Fruit fly (Drosophila melanogaster): ENCODE measurements around the gene CG10962.

Gene CG10962

DNA sequence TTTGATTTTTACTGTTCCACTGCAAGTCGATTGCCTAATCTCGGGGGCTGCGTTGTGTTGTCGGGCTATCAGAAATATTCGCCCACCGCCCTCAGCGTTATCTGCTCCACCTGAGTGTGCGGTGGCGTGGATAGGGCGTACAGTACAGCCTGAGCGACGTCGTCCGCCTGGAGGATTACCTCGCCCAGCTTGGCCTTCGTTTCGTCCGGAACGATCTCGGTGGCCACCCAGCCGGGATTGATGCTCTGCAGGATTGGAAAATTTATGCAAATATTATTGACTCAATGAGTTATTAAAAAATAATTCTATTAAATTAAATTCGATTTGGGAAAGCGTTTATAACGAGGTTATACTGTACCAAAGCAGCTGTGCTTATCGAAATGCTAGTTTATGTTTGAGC is 919 bp downstream of the CG10962 start:
- TF ChIP-seq Snoo (tag; optimal IDR thresholded peaks at IDR 0.05) (peak; percentile 7), fd96Ca (GFP tag; IDR thresholded peaks at IDR 0.05) (0 out of 3 replicates have a peak, but pooled peaks have one; percentile 19), CG12605 (GFP tag; IDR thresholded peaks at IDR 0.05) (no peak), CG32121 (GFP tag; IDR thresholded peaks at IDR 0.05) (no peak)

DNA sequence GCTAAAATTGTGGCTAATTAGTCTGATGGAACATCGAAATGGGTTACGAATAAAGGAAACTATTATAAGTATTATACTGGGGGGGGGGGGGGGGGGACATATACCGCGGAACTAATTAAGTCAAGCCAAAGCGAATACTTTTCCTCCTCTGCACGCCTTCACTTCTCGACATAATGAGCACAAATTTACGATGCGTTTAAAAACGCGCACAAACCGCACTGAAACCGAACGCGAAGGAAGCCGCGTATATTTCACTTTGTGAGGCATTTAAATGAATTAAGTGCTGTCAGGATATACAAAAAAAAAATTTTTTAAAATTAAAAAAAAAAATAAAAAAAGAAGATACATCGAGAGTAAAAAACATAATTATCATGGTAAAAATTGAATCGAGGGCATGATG is 15.8 kb downstream of the CG10962 start:
- TF ChIP-seq CG32121 (GFP tag; IDR thresholded peaks at IDR 0.05) (no peak), CG8301 (tag; optimal IDR thresholded peaks at IDR 0.05) (no peak), CG14655 (GFP tag; optimal IDR thresholded peaks at IDR 0.05) (no peak), gl (tag; optimal IDR thresholded peaks at IDR 0.05) (no peak), Pif1B (GFP tag; optimal IDR thresholded peaks at IDR 0.05) (no peak), rn (GFP tag; IDR thresholded peaks at IDR 0.05) (no peak), CG9948 (tag; optimal IDR thresholded peaks at IDR 0.05) (no peak), Pif1A (GFP tag; optimal IDR thresholded peaks at IDR 0.05) (no peak), Snoo (tag; optimal IDR thresholded peaks at IDR 0.05) (no peak), CG15710 (tag; optimal IDR thresholded peaks at IDR 0.05) (no peak), CG8159 (tag; optimal IDR thresholded peaks at IDR 0.05) (no peak), CG4496 (GFP tag; IDR thresholded peaks at IDR 0.05) (no peak), EcR (GFP tag; optimal IDR thresholded peaks at IDR 0.05) (no peak)

DNA sequence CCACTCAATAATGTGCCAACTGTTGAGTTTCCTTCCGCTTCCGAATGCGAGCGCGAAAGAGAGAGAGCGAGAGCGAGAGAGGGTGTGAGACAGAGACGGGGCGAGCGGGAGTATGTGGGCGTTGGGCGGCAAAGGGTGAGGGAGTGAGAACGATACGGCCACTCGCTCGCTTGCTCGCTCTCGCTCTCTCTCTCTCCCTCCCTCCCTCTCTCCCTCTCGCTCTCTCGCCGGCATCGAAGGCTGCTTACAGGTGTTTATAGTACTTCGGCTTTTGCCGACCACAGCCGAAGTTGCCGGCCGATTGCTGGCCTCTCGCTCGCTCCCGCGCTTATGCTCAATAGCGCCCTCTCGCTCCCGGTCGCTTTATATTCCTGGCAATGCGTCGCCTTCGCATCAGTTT is 49.3 kb downstream of the CG10962 start:
- TF ChIP-seq CG13204 (GFP tag; optimal IDR thresholded peaks at IDR 0.05) = peak; percentile 69
- TF ChIP-seq CG32121 (GFP tag; IDR thresholded peaks at IDR 0.05) = peak; percentile 37; the same call in 1 of the 2 replicates
- TF ChIP-seq CG14655 (GFP tag; optimal IDR thresholded peaks at IDR 0.05) = no peak
- 0 out of 3 replicates have a peak, but pooled peaks have one; percentile 19 for TF ChIP-seq CG4496 (GFP tag; IDR thresholded peaks at IDR 0.05)
- TF ChIP-seq CG12605 (GFP tag; IDR thresholded peaks at IDR 0.05) = peak; percentile 82
- no peak for TF ChIP-seq CG8301 (tag; optimal IDR thresholded peaks at IDR 0.05)
- no peak for TF ChIP-seq Snoo (tag; optimal IDR thresholded peaks at IDR 0.05)
- no peak for TF ChIP-seq CG15710 (tag; optimal IDR thresholded peaks at IDR 0.05)
- TF ChIP-seq CG34367 (tag; optimal IDR thresholded peaks at IDR 0.05) = no peak

DNA sequence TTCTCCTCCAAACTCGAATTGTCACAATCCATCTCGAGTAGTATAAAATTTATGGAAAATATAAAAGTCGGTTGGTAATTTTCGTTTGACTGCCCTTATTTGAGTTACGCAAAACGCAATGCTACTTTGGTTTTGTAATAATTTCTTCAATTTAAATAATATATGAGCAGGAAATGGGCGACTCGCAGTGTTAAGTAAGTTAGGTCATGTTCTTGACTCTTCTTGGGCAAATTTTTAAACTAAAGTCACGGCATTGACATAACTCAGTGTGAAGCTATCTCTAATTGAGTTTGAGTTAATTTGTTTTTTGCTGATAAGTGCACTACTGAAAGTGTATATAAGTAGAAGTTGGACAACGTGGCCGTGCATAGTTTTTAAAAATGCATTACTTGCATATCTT is 50.5 kb downstream of the CG10962 start, which contains the start of the genes CG12661 and CG43255:
Gene CG12661 (minus strand): TSS at position 101 of the 400 bp plus-strand sequence.
Gene CG43255 (plus strand): TSS at position 374 of the 400 bp plus-strand sequence.
- no peak for TF ChIP-seq CG17806 (tag; optimal IDR thresholded peaks at IDR 0.05)
- TF ChIP-seq CG13204 (GFP tag; optimal IDR thresholded peaks at IDR 0.05) = no peak
- TF ChIP-seq CG34367 (tag; optimal IDR thresholded peaks at IDR 0.05) = no peak
- no peak for TF ChIP-seq CG8159 (tag; optimal IDR thresholded peaks at IDR 0.05)
- TF ChIP-seq CG8301 (tag; optimal IDR thresholded peaks at IDR 0.05) = no peak
- TF ChIP-seq Pif1B (GFP tag; optimal IDR thresholded peaks at IDR 0.05) = no peak
- no peak for TF ChIP-seq CG15710 (tag; optimal IDR thresholded peaks at IDR 0.05)
- no peak for TF ChIP-seq CG4496 (GFP tag; IDR thresholded peaks at IDR 0.05)
- no peak for TF ChIP-seq gl (tag; optimal IDR thresholded peaks at IDR 0.05)
- TF ChIP-seq Snoo (tag; optimal IDR thresholded peaks at IDR 0.05) = no peak
- TF ChIP-seq D1 (tag; optimal IDR thresholded peaks at IDR 0.05) = no peak
- TF ChIP-seq CG9948 (tag; optimal IDR thresholded peaks at IDR 0.05) = no peak
- TF ChIP-seq CG32121 (GFP tag; IDR thresholded peaks at IDR 0.05) = no peak
- no peak for TF ChIP-seq fd96Ca (GFP tag; IDR thresholded peaks at IDR 0.05)
- no peak for TF ChIP-seq CG10348 (GFP tag; IDR thresholded peaks at IDR 0.05)
- no peak for TF ChIP-seq Pif1A (GFP tag; optimal IDR thresholded peaks at IDR 0.05)
- TF ChIP-seq CG12605 (GFP tag; IDR thresholded peaks at IDR 0.05) = no peak
- no peak for TF ChIP-seq CG14655 (GFP tag; optimal IDR thresholded peaks at IDR 0.05)
- no peak for TF ChIP-seq rn (GFP tag; IDR thresholded peaks at IDR 0.05)
- no peak for TF ChIP-seq Ets98B (GFP tag; IDR thresholded peaks at IDR 0.05)

Data from whole organism, pupa.